Fruit fly (Drosophila melanogaster): ENCODE measurements around the gene CG3009.

DNA sequence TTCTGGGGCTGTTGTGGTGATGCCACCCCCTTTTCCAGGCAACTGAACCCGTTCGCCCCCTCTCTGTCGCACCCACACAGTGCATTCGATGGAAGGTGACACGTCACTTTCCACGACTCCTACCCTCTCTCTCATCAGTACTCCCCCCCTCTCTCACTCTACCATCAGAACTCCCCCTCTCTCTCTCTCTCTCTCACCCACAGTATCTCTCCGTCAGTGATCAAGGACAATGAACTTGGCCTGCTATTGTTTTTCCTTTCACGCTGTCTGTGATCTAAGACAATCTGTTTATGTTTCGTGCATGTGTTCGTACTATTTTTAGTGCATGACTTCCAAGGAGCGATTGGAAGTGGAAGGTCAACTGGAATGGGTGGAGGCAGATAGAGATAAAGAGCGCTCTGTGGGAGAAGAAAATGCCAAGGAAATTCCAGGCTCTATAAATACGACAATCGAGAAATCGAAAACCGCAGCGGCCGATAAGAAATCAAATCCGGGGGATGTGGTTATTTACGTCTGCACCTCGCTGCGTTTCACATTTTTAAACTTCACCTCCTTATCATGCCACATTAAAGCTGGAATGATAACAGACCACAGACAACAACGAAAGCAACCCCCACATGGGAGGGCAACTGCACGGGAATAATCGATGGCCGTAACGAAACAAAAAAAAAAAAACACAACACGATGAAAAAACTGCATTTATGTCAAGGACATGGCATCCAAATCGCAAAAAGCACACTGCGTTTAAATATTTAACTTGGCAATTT, 11.8 kb upstream of the CG3009 start:
- TF ChIP-seq CG8478 (optimal IDR thresholded peaks at IDR 0.05) (no peak), CTCF (optimal IDR thresholded peaks at IDR 0.05) (no peak)

All from S2 (cell line).